Worm (Caenorhabditis elegans) whole organism, L4 larva: ENCODE results near the gene C08B6.5.

Experiments used
- T20F7.1 ChIP-seq: fragments of 200-800 bp; sonication (Bioruptor generic); optimal IDR thresholded peaks from 2 replicates; lab custom pipeline; 2018; ENCODE audit warnings: mild to moderate bottlenecking, missing genetic modification characterization, missing compliant biosample characterization
- T26A8.4 ChIP-seq: fragments of 200-800 bp; sonication (Bioruptor generic); IDR thresholded peaks from 2 replicates; pipeline ENCODE4 v1.3.6; 2022; ENCODE audit warnings: missing genetic modification characterization, missing compliant biosample characterization
- Y105C5A.15 ChIP-seq: fragments of 200-800 bp; sonication (Bioruptor generic); IDR thresholded peaks from 2 replicates; pipeline ENCODE4 v1.3.6; 2022; ENCODE audit warnings: missing genetic modification characterization, missing compliant biosample characterization
- Y75B8A.6 ChIP-seq: fragments of 200-800 bp; sonication (Bioruptor generic); IDR thresholded peaks from 2 replicates; pipeline ENCODE4 v1.3.6; 2022; ENCODE audit warnings: missing genetic modification reagents, missing genetic modification characterization, missing compliant biosample characterization
- ama-1 ChIP-seq: fragments of 150-350 bp; optimal IDR thresholded peaks from 2 replicates; lab custom pipeline; 2014; ENCODE audit warnings: inconsistent platforms, mixed read lengths
- ceh-20 ChIP-seq: fragments of 200-800 bp; sonication (Bioruptor generic); IDR thresholded peaks from 2 replicates; pipeline ENCODE4 v1.3.6; 2022; ENCODE audit warnings: missing genetic modification reagents, missing genetic modification characterization, missing compliant biosample characterization
- ceh-28 ChIP-seq: fragments of 150-350 bp; optimal IDR thresholded peaks from 2 replicates; lab custom pipeline; 2014; ENCODE audit warnings: missing biosample characterization, missing genetic modification reagents, missing genetic modification characterization
- ceh-82 ChIP-seq: sonication (generic microtip); optimal IDR thresholded peaks from 2 replicates; lab custom pipeline; 2017; ENCODE audit warnings: missing biosample characterization, missing genetic modification characterization
- daf-16 ChIP-seq, 3 experiments: sonication (generic microtip); optimal IDR thresholded peaks; 2 replicates each; lab custom pipeline; 2016 to 2017; ENCODE audit warnings: missing genetic modification characterization in 3 of 3, missing genetic modification reagents in 3 of 3, mild to moderate bottlenecking in 2 of 3, missing compliant biosample characterization in 2 of 3, missing biosample characterization in 1 of 3, moderate library complexity in 1 of 3
- dmd-6 ChIP-seq: fragments of 200-800 bp; sonication (Bioruptor generic); IDR thresholded peaks from 2 replicates; pipeline ENCODE4 v1.3.6; 2022; ENCODE audit warnings: missing genetic modification reagents, missing genetic modification characterization, missing compliant biosample characterization
- dmd-8 ChIP-seq: fragments of 200-800 bp; sonication (Bioruptor generic); IDR thresholded peaks from 2 replicates; pipeline ENCODE4 v1.3.6; 2022; ENCODE audit warnings: missing genetic modification characterization, missing compliant biosample characterization
- duxl-1 ChIP-seq: sonication (generic microtip); optimal IDR thresholded peaks from 2 replicates; lab custom pipeline; 2016; ENCODE audit warnings: mild to moderate bottlenecking, missing genetic modification characterization, moderate library complexity, missing compliant biosample characterization; ENCODE audit not compliant: poor library complexity
- egl-43 ChIP-seq: fragments of 200-800 bp; sonication (Bioruptor generic); IDR thresholded peaks from 2 replicates; pipeline ENCODE4 v1.3.6; 2022; ENCODE audit warnings: missing genetic modification reagents, missing genetic modification characterization, missing compliant biosample characterization
- gei-8 ChIP-seq: fragments of 200-800 bp; sonication (Bioruptor generic); optimal IDR thresholded peaks from 2 replicates; lab custom pipeline; 2018; ENCODE audit warnings: mild to moderate bottlenecking, missing genetic modification characterization, missing compliant biosample characterization
- lim-7 ChIP-seq: fragments of 200-800 bp; sonication (Bioruptor generic); IDR thresholded peaks from 2 replicates; pipeline ENCODE4 v1.3.6; 2022; ENCODE audit warnings: missing genetic modification characterization, missing compliant biosample characterization
- lin-15B ChIP-seq: fragments of 150-350 bp; sonication (generic microtip); optimal IDR thresholded peaks from 3 replicates; lab custom pipeline; 2014; ENCODE audit warnings: missing biosample characterization, missing genetic modification characterization
- lir-3 ChIP-seq: sonication (generic microtip); optimal IDR thresholded peaks from 2 replicates; lab custom pipeline; 2016; ENCODE audit warnings: mild to moderate bottlenecking, missing genetic modification characterization, missing compliant biosample characterization
- lsy-2 ChIP-seq, 2 experiments: fragments of 150-350 bp in 1 of 2; sonication (generic microtip) in 1 of 2; optimal IDR thresholded peaks; 2 replicates each; lab custom pipeline; 2014 to 2017; ENCODE audit warnings: missing biosample characterization in 2 of 2, missing genetic modification characterization in 2 of 2
- mes-2 ChIP-seq: sonication (generic microtip); optimal IDR thresholded peaks from 2 replicates; lab custom pipeline; 2016; ENCODE audit warnings: missing genotype, mild to moderate bottlenecking, missing genetic modification characterization, missing compliant biosample characterization; ENCODE audit not compliant: poor library complexity, severe bottlenecking
- nhr-11 ChIP-seq: fragments of 150-350 bp; optimal IDR thresholded peaks from 2 replicates; lab custom pipeline; 2014; ENCODE audit warnings: missing biosample characterization, missing genetic modification characterization
- nhr-237 ChIP-seq: sonication (generic microtip); optimal IDR thresholded peaks from 2 replicates; lab custom pipeline; 2017; ENCODE audit warnings: missing biosample characterization, missing genetic modification characterization
- nhr-25 ChIP-seq: sonication (generic microtip); optimal IDR thresholded peaks from 2 replicates; lab custom pipeline; 2017; ENCODE audit warnings: missing genetic modification characterization, mild to moderate bottlenecking, missing compliant biosample characterization, antibody characterized with exemption, moderate library complexity, borderline replicate concordance; ENCODE audit not compliant: insufficient read depth
- nhr-28 ChIP-seq: fragments of 150-350 bp; optimal IDR thresholded peaks from 2 replicates; lab custom pipeline; 2014; ENCODE audit warnings: missing biosample characterization, missing genetic modification characterization
- nhr-48 ChIP-seq: sonication (generic microtip); optimal IDR thresholded peaks from 2 replicates; lab custom pipeline; 2016; ENCODE audit warnings: mild to moderate bottlenecking, missing genetic modification characterization, missing compliant biosample characterization
- nhr-76 ChIP-seq: fragments of 150-350 bp; optimal IDR thresholded peaks from 2 replicates; lab custom pipeline; 2014; ENCODE audit warnings: missing biosample characterization, missing genetic modification characterization
- pqm-1 ChIP-seq: sonication (generic microtip); optimal IDR thresholded peaks from 2 replicates; lab custom pipeline; 2017; ENCODE audit warnings: missing biosample characterization, missing genetic modification characterization
- skn-1 ChIP-seq: fragments of 150-350 bp; optimal IDR thresholded peaks from 2 replicates; lab custom pipeline; 2014; ENCODE audit warnings: missing biosample characterization, missing genetic modification characterization
- spr-1 ChIP-seq: sonication (generic microtip); optimal IDR thresholded peaks from 2 replicates; lab custom pipeline; 2016; ENCODE audit warnings: mild to moderate bottlenecking, missing genetic modification characterization, missing compliant biosample characterization
- unc-62 ChIP-seq, 3 experiments: fragments of 150-350 bp in 1 of 3; sonication (generic microtip); optimal IDR thresholded peaks in 2 of 3; peaks in 1 of 3; 1 replicate in 1 of 3; 2 replicates in 2 of 3; lab custom pipeline; 2014 to 2017; ENCODE audit warnings: missing biosample characterization in 3 of 3, missing genetic modification characterization in 3 of 3, missing genetic modification reagents in 3 of 3, missing genotype in 1 of 3
- zag-1 ChIP-seq: fragments of 150-350 bp; optimal IDR thresholded peaks from 2 replicates; lab custom pipeline; 2014; ENCODE audit warnings: missing biosample characterization, missing genetic modification characterization
- zip-2 ChIP-seq: fragments of 150-350 bp; optimal IDR thresholded peaks from 2 replicates; lab custom pipeline; 2014; ENCODE audit warnings: missing biosample characterization, missing genetic modification characterization

The C08B6.5 gene

DNA sequence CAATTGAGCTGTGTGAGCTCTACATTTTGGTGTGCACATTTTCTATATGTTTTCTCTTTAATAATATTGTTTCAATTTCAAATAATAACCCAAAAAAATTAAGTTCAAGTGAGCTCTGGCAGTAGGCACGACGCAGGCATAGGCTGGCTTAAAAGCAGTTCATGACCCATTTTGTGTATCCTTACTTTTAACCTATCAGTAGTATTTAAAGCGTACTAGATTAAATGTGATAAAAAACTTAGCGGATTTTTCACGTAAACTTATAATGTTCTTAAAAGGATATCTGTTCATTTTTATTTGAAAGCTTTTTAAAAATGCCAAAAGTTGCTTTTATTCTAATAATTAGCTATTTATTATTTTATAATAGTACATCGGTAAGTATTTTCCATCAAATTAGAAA is 5.8 kb downstream of the C08B6.5 start, which contains the start of gene C08B6.6:
Gene C08B6.6, plus strand, starts transcription at position 301 of the 400 bp plus-strand sequence.
- TF ChIP-seq lim-7 (GFP tag; lab: Robert Waterston, UW) (no peak), nhr-48 (no peak), ceh-82 (no peak), lsy-2 (tag; optimal IDR thresholded peaks at IDR 0.05; lab: Kevin White, UChicago) (no peak), egl-43 (GFP tag; lab: Robert Waterston, UW) (no peak), skn-1 (tag; lab: Kevin White, UChicago) (no peak), Y75B8A.6 (GFP tag; lab: Robert Waterston, UW) (no peak), lir-3 (tag; lab: Kevin White, UChicago) (no peak), gei-8 (GFP tag; lab: Kevin White, UChicago) (no peak), nhr-237 (no peak), lin-15B (tag; lab: Kevin White, UChicago) (no peak)

DNA sequence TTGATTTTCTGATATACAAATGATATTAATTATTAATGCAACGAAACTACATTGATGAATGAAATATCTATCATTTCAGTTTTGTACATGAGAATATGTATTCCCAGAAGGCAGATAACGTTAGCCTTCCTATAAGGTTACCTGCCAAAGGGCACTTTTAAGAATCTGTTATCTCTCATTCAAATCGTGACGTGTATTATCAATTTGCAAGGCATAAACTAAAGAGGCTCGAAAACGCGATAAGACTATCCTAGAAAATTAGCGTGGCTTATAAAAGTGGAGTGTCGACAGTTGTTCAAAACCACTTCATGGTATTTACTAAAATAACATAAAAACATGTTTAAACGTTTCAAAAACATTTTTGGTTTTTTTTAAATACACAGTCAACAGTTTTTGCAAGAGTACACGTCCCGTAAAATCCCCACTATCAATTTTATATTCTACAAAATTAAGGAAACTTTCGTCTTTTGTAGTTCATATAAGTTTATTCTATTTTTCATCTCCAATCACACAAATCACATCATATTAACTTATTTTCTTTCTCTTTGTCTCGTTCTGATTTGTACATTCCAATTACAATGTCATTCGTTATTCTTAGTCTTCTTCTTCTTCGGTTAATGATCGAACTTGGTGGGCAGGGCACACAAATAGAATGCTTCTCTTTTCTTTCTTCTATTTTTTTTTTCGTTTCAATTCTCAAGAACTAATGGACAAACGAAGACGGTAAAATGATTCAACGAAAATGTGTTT is 7.4 kb downstream of the C08B6.5 start, which contains the start of gene C08B6.10:
Gene C08B6.10, plus strand, starts transcription at position 700 of the 750 bp plus-strand sequence.
- TF ChIP-seq unc-62 (GFP tag; optimal IDR thresholded peaks at IDR 0.05 in 1 of 2; lab: Kevin White, UChicago), result peak in 1 of 2 experiments; percentile 83
- no peak for TF ChIP-seq unc-62 (tag; optimal IDR thresholded peaks at IDR 0.05; lab: Kevin White, UChicago)
- peak; percentile 19 for TF ChIP-seq pqm-1 (tag; lab: Kevin White, UChicago)
- TF ChIP-seq ama-1 (lab: Kevin White, UChicago), result no peak
- TF ChIP-seq nhr-28 (tag; lab: Kevin White, UChicago), result peak; percentile 21
- TF ChIP-seq daf-16 (GFP tag; optimal IDR thresholded peaks at IDR 0.05; lab: Kevin White, UChicago), result no peak
- TF ChIP-seq daf-16 (tag; optimal IDR thresholded peaks at IDR 0.05; lab: Kevin White, UChicago), result peak; percentile 69
- no peak for TF ChIP-seq zag-1
- no peak for TF ChIP-seq duxl-1 (tag; lab: Kevin White, UChicago)

DNA sequence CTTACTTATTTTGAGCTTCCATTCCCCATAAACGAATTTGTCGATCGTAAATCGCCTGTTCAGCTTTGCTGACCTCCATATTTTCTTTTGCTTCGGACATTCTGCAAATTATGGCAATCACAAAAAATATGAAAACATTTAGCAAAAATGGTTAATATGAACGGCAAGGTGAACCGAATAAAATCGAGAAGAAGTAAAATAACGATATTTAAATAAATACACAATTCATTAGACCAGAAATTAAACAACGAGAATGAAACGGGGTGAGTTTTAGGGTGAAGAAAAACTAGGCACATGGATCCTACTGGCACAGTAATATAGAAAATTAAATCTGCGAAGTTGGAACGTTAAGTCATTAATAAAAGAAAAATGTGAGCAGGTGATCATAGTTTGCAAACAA is 12.6 kb downstream of the C08B6.5 start, which contains the start of gene aos-1:
Gene aos-1, minus strand, starts transcription at position 101 of the 400 bp plus-strand sequence.
- TF ChIP-seq nhr-48 (no peak), nhr-25 (tag; lab: Kevin White, UChicago) (no peak), spr-1 (tag; lab: Kevin White, UChicago) (no peak), T20F7.1 (no peak), mes-2 (no peak), ceh-20 (GFP tag; lab: Robert Waterston, UW) (no peak), ceh-82 (no peak), nhr-11 (tag; lab: Kevin White, UChicago) (no peak), T26A8.4 (no peak), nhr-237 (no peak), dmd-6 (GFP tag; lab: Robert Waterston, UW) (no peak), nhr-76 (tag; lab: Kevin White, UChicago) (no peak), dmd-8 (GFP tag; lab: Robert Waterston, UW) (no peak), zip-2 (tag; lab: Kevin White, UChicago) (no peak), ceh-28 (tag; lab: Kevin White, UChicago) (no peak), Y105C5A.15 (no peak)

DNA sequence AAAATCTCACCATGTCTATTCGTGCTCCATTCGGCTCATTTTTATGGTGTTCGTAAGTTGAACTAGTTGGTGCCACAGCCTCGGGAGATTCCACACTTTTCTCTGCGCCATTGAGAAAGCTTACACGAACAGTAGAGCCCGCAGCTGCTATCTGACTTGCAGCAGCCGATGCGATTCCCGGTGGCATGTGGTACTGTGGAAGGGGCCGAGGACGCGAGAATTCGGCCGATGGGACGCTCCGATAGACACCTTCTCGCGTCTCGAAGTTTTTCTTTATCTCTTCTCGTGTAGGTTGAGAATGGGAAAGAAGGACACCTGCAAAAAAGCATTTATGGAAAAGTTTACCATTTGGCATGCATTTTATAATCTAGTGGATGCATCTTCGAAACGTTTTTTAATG is 15.7 kb downstream of the C08B6.5 start:
- TF ChIP-seq Y75B8A.6 (GFP tag; lab: Robert Waterston, UW), result no peak
- peak; percentile 60; the same call in 1 of the 2 replicates for TF ChIP-seq dmd-8 (GFP tag; lab: Robert Waterston, UW)
